4 fruit fly cellular contexts compared by ENCODE assay signal in the genomic region with DNA sequence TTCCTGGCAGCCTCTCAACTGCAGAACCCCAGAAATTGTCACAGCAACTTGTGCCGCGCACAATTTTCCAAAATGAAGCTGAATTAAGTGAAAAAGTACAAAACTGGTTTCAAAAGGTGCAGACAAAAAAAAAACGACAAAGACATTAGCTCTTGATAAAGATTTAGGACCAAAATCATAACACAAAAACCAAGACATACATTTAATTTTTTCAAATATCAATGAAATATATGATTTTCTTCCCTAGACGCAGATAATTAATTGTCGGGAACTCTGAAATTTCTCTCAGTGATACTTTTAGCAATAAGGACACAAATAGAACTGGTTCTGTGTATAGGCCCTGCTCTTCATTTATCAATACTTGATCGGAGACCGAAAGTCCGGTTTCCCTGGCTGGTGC.
TF ChIP-seq lines count a peak whose summit lies in the region.

No protein-coding gene starts in this region.

- TF ChIP-seq CTCF in whole organism, embryonic (GFP tag; optimal IDR thresholded peaks at IDR 0.05; lab: Kevin White, UChicago), result no peak

TF ChIP-seq in whole organism, embryonic, 481 proteins besides CTCF, POLR2A, EP300 and RAD21 (continues in another document):
- no peak for TF ChIP-seq hbn (GFP tag; IDR thresholded peaks at IDR 0.05; lab: Robert Waterston, UW; ENCODE audit: partially characterized antibody)
- TF ChIP-seq CG2875 (GFP tag; optimal IDR thresholded peaks at IDR 0.05; lab: Kevin White, UChicago), result peak; percentile 12
- peak; percentile 34 for TF ChIP-seq CG10979 (tag; optimal IDR thresholded peaks at IDR 0.05; lab: Kevin White, UChicago)
- TF ChIP-seq tin (GFP tag; optimal IDR thresholded peaks at IDR 0.05; lab: Kevin White, UChicago), result peak; percentile 44
- peak; percentile 80 for TF ChIP-seq corto (GFP tag; optimal IDR thresholded peaks at IDR 0.05; lab: Kevin White, UChicago)
- TF ChIP-seq Ets97D (GFP tag; optimal IDR thresholded peaks at IDR 0.05; lab: Kevin White, UChicago), result no peak
- TF ChIP-seq zf30C (GFP tag; optimal IDR thresholded peaks at IDR 0.05; lab: Kevin White, UChicago), result peak; percentile 85
- TF ChIP-seq Pdp1 (GFP tag; optimal IDR thresholded peaks at IDR 0.05; lab: Kevin White, UChicago), result peak; percentile 37 to 43
- peak; percentile 15 for TF ChIP-seq gcm (GFP tag; optimal IDR thresholded peaks at IDR 0.05; lab: Kevin White, UChicago)
- TF ChIP-seq ttk (GFP tag; IDR thresholded peaks at IDR 0.05; lab: Robert Waterston, UW), result no peak
- TF ChIP-seq CG4328 (GFP tag; optimal IDR thresholded peaks at IDR 0.05; lab: Kevin White, UChicago), result no peak
- peak; percentile 33 for TF ChIP-seq CG12155 (GFP tag; optimal IDR thresholded peaks at IDR 0.05; lab: Kevin White, UChicago)
- peak; percentile 90 for TF ChIP-seq lbe (GFP tag; optimal IDR thresholded peaks at IDR 0.05; lab: Kevin White, UChicago)
- TF ChIP-seq gsb-n (tag; optimal IDR thresholded peaks at IDR 0.05; lab: Kevin White, UChicago), result peak; percentile 46
- no peak for TF ChIP-seq CG14014 (GFP tag; IDR thresholded peaks at IDR 0.05; lab: Robert Waterston, UW)
- peak; percentile 72 for TF ChIP-seq CG9727 (GFP tag; optimal IDR thresholded peaks at IDR 0.05; lab: Kevin White, UChicago)
- no peak for TF ChIP-seq CG3847 (GFP tag; IDR thresholded peaks at IDR 0.05; lab: Robert Waterston, UW)
- peak; percentile 64 for TF ChIP-seq NC2β (GFP tag; optimal IDR thresholded peaks at IDR 0.05; lab: Kevin White, UChicago)
- peak; percentile 49 for TF ChIP-seq bab2 (GFP tag; optimal IDR thresholded peaks at IDR 0.05; lab: Kevin White, UChicago)
- peak; percentile 30 for TF ChIP-seq CG1603 (tag; optimal IDR thresholded peaks at IDR 0.05; lab: Kevin White, UChicago)
- TF ChIP-seq unpg (GFP tag; optimal IDR thresholded peaks at IDR 0.05; lab: Kevin White, UChicago), result peak; percentile 34

TF ChIP-seq in whole organism, prepupa, 60 proteins besides CTCF, POLR2A, EP300 and RAD21 (continues in another document):
- TF ChIP-seq Eip78C (GFP tag; lab: Kevin White, UChicago) (peak; percentile 98), Hr4 (GFP tag; optimal IDR thresholded peaks at IDR 0.05; lab: Kevin White, UChicago) (peak; percentile 82), Hr38 (GFP tag; optimal IDR thresholded peaks at IDR 0.05; lab: Kevin White, UChicago) (no peak), salr (GFP tag; optimal IDR thresholded peaks at IDR 0.05; lab: Kevin White, UChicago) (peak; percentile 91), Lpt (GFP tag; optimal IDR thresholded peaks at IDR 0.05; lab: Kevin White, UChicago) (peak; percentile 75), CG11762 (GFP tag; optimal IDR thresholded peaks at IDR 0.05; lab: Kevin White, UChicago; ENCODE audit: insufficient read depth) (peak; percentile 87), CG11902 (GFP tag; optimal IDR thresholded peaks at IDR 0.05; lab: Kevin White, UChicago) (peak; percentile 87), CG1621 (tag; optimal IDR thresholded peaks at IDR 0.05; lab: Kevin White, UChicago) (peak; percentile 90), fkh (GFP tag; optimal IDR thresholded peaks at IDR 0.05; lab: Kevin White, UChicago) (no peak), CG8632 (GFP tag; optimal IDR thresholded peaks at IDR 0.05; lab: Kevin White, UChicago) (peak; percentile 95), vri (GFP tag; optimal IDR thresholded peaks at IDR 0.05; lab: Kevin White, UChicago) (peak; percentile 96), CG9139 (GFP tag; optimal IDR thresholded peaks at IDR 0.05; lab: Kevin White, UChicago) (peak; percentile 87), spab (GFP tag; optimal IDR thresholded peaks at IDR 0.05; lab: Kevin White, UChicago) (peak; percentile 93), CG6854 (GFP tag; optimal IDR thresholded peaks at IDR 0.05; lab: Kevin White, UChicago) (peak; percentile 84), CG3032 (tag; optimal IDR thresholded peaks at IDR 0.05; lab: Kevin White, UChicago) (peak; percentile 91), fd59A (GFP tag; optimal IDR thresholded peaks at IDR 0.05; lab: Kevin White, UChicago) (peak; percentile 92), Ets21C (GFP tag; optimal IDR thresholded peaks at IDR 0.05; lab: Kevin White, UChicago) (peak; percentile 91), net (GFP tag; optimal IDR thresholded peaks at IDR 0.05; lab: Kevin White, UChicago) (peak; percentile 94), fd85E (GFP tag; optimal IDR thresholded peaks at IDR 0.05; lab: Kevin White, UChicago) (peak; percentile 39), CG7368 (GFP tag; optimal IDR thresholded peaks at IDR 0.05; lab: Kevin White, UChicago) (peak; percentile 78), Met (GFP tag; optimal IDR thresholded peaks at IDR 0.05; lab: Kevin White, UChicago) (peak; percentile 96), CG34406 (GFP tag; optimal IDR thresholded peaks at IDR 0.05; lab: Kevin White, UChicago) (peak; percentile 95)

TF ChIP-seq in whole organism, pupa, 21 proteins besides CTCF, POLR2A, EP300 and RAD21:
- peak; percentile 48 for TF ChIP-seq EcR (GFP tag; optimal IDR thresholded peaks at IDR 0.05; lab: Kevin White, UChicago)
- peak; percentile 96 for TF ChIP-seq CG15710 (tag; optimal IDR thresholded peaks at IDR 0.05; lab: Kevin White, UChicago)
- TF ChIP-seq CG12605 (GFP tag; IDR thresholded peaks at IDR 0.05; lab: Robert Waterston, UW), result peak; percentile 79
- peak; percentile 91 for TF ChIP-seq CG8301 (tag; optimal IDR thresholded peaks at IDR 0.05; lab: Kevin White, UChicago)
- TF ChIP-seq gl (tag; optimal IDR thresholded peaks at IDR 0.05; lab: Kevin White, UChicago), result peak; percentile 72
- peak; percentile 97 for TF ChIP-seq Pif1A (GFP tag; optimal IDR thresholded peaks at IDR 0.05; lab: Kevin White, UChicago)
- TF ChIP-seq CG8159 (tag; optimal IDR thresholded peaks at IDR 0.05; lab: Kevin White, UChicago), result peak; percentile 93
- peak; percentile 94 for TF ChIP-seq CG34367 (tag; optimal IDR thresholded peaks at IDR 0.05; lab: Kevin White, UChicago)
- TF ChIP-seq fd96Ca (GFP tag; IDR thresholded peaks at IDR 0.05; lab: Robert Waterston, UW), result peak; percentile 77
- peak; percentile 95 for TF ChIP-seq CG17806 (tag; optimal IDR thresholded peaks at IDR 0.05; lab: Kevin White, UChicago)
- peak; percentile 43; the same call in 1 of the 2 replicates for TF ChIP-seq rn (GFP tag; IDR thresholded peaks at IDR 0.05; lab: Robert Waterston, UW)
- peak; percentile 96 for TF ChIP-seq Pif1B (GFP tag; optimal IDR thresholded peaks at IDR 0.05; lab: Kevin White, UChicago)
- peak; percentile 73 for TF ChIP-seq CG32121 (GFP tag; IDR thresholded peaks at IDR 0.05; lab: Robert Waterston, UW)
- peak; percentile 90 for TF ChIP-seq CG14655 (GFP tag; optimal IDR thresholded peaks at IDR 0.05; lab: Kevin White, UChicago)
- TF ChIP-seq CG10348 (GFP tag; IDR thresholded peaks at IDR 0.05; lab: Robert Waterston, UW), result no peak
- peak; percentile 87 for TF ChIP-seq CG4496 (GFP tag; IDR thresholded peaks at IDR 0.05; lab: Robert Waterston, UW)
- peak; percentile 87 for TF ChIP-seq CG9948 (tag; optimal IDR thresholded peaks at IDR 0.05; lab: Kevin White, UChicago)
- peak; percentile 92 for TF ChIP-seq Snoo (tag; optimal IDR thresholded peaks at IDR 0.05; lab: Kevin White, UChicago)
- peak; percentile 74 for TF ChIP-seq CG13204 (GFP tag; optimal IDR thresholded peaks at IDR 0.05; lab: Kevin White, UChicago)
- peak; percentile 78 for TF ChIP-seq Ets98B (GFP tag; IDR thresholded peaks at IDR 0.05; lab: Robert Waterston, UW)
- peak; percentile 78 for TF ChIP-seq D1 (tag; optimal IDR thresholded peaks at IDR 0.05; lab: Kevin White, UChicago)

TF ChIP-seq in whole organism, wandering third instar larva, 38 proteins besides CTCF, POLR2A, EP300 and RAD21 (continues in another document):
- TF ChIP-seq Vsx2 (GFP tag; optimal IDR thresholded peaks at IDR 0.05; lab: Kevin White, UChicago; ENCODE audit: partially characterized antibody) (no peak), N (GFP tag; optimal IDR thresholded peaks at IDR 0.05; lab: Kevin White, UChicago) (no peak), psq (GFP tag; optimal IDR thresholded peaks at IDR 0.05; lab: Kevin White, UChicago) (peak; percentile 87), dsf (GFP tag; optimal IDR thresholded peaks at IDR 0.05; lab: Kevin White, UChicago; ENCODE audit: borderline replicate concordance) (peak; percentile 64), Sp1 (GFP tag; optimal IDR thresholded peaks at IDR 0.05; lab: Kevin White, UChicago) (peak; percentile 92), CG32264 (GFP tag; optimal IDR thresholded peaks at IDR 0.05; lab: Kevin White, UChicago) (peak; percentile 86), Abd-B (GFP tag; optimal IDR thresholded peaks at IDR 0.05; lab: Kevin White, UChicago) (no peak), Hr83 (GFP tag; optimal IDR thresholded peaks at IDR 0.05; lab: Kevin White, UChicago; ENCODE audit: poor library complexity, severe bottlenecking) (no peak), CrebA (GFP tag; optimal IDR thresholded peaks at IDR 0.05; lab: Kevin White, UChicago; ENCODE audit: borderline replicate concordance) (peak; percentile 65), lola (GFP tag; optimal IDR thresholded peaks at IDR 0.05; lab: Kevin White, UChicago) (no peak), rgr (GFP tag; optimal IDR thresholded peaks at IDR 0.05; lab: Kevin White, UChicago) (peak; percentile 94), Hr78 (GFP tag; optimal IDR thresholded peaks at IDR 0.05; lab: Kevin White, UChicago) (no peak), ey (GFP tag; optimal IDR thresholded peaks at IDR 0.05; lab: Kevin White, UChicago) (peak; percentile 94), Dfd (GFP tag; optimal IDR thresholded peaks at IDR 0.05; lab: Kevin White, UChicago) (no peak), HLH106 (tag; optimal IDR thresholded peaks at IDR 0.05; lab: Kevin White, UChicago) (peak; percentile 85), foxo (GFP tag; optimal IDR thresholded peaks at IDR 0.05; lab: Kevin White, UChicago) (peak; percentile 62 to 92), sv (GFP tag; optimal IDR thresholded peaks at IDR 0.05; lab: Kevin White, UChicago) (peak; percentile 35), Jra (GFP tag; optimal IDR thresholded peaks at IDR 0.05; lab: Kevin White, UChicago) (peak; percentile 65), h (GFP tag; optimal IDR thresholded peaks at IDR 0.05; lab: Kevin White, UChicago) (peak; percentile 96), CG9705 (GFP tag; optimal IDR thresholded peaks at IDR 0.05; lab: Kevin White, UChicago) (peak; percentile 41), pan (optimal IDR thresholded peaks at IDR 0.05; lab: Kevin White, UChicago) (no peak), brk (GFP tag; optimal IDR thresholded peaks at IDR 0.05; lab: Kevin White, UChicago) (peak; percentile 92), dmrt93B (GFP tag; optimal IDR thresholded peaks at IDR 0.05; lab: Kevin White, UChicago) (peak; percentile 72), Hnf4 (GFP tag; optimal IDR thresholded peaks at IDR 0.05; lab: Kevin White, UChicago) (peak; percentile 87), Dif (GFP tag; optimal IDR thresholded peaks at IDR 0.05; lab: Kevin White, UChicago; ENCODE audit: partially characterized antibody) (no peak), sage (GFP tag; optimal IDR thresholded peaks at IDR 0.05; lab: Kevin White, UChicago) (peak; percentile 86), fru (GFP tag; optimal IDR thresholded peaks at IDR 0.05; lab: Kevin White, UChicago) (peak; percentile 94), dl (GFP tag; optimal IDR thresholded peaks at IDR 0.05; lab: Kevin White, UChicago; ENCODE audit: insufficient read depth in 1 of 2, partially characterized antibody in 2 of 2) (no peak), Myc (optimal IDR thresholded peaks at IDR 0.05; lab: Kevin White, UChicago) (no peak)
